Worm (Caenorhabditis elegans) whole organism, L4 larva: Measurements from ENCODE around the gene spi-1.

Experiments
- F26F4.8 ChIP-seq: fragments of 200-800 bp; sonication (Bioruptor generic); conservative IDR thresholded peaks from 2 replicates; pipeline ENCODE4 v1.3.6; 2022; ENCODE audit warnings: missing genetic modification characterization, missing compliant biosample characterization
- T20F7.1 ChIP-seq: fragments of 200-800 bp; sonication (Bioruptor generic); optimal IDR thresholded peaks from 2 replicates; lab custom pipeline; 2018; ENCODE audit warnings: mild to moderate bottlenecking, missing genetic modification characterization, missing compliant biosample characterization
- T26A8.4 ChIP-seq: fragments of 200-800 bp; sonication (Bioruptor generic); IDR thresholded peaks from 2 replicates; pipeline ENCODE4 v1.3.6; 2022; ENCODE audit warnings: missing genetic modification characterization, missing compliant biosample characterization
- Y105C5A.15 ChIP-seq: fragments of 200-800 bp; sonication (Bioruptor generic); IDR thresholded peaks from 2 replicates; pipeline ENCODE4 v1.3.6; 2022; ENCODE audit warnings: missing genetic modification characterization, missing compliant biosample characterization
- Y75B8A.6 ChIP-seq: fragments of 200-800 bp; sonication (Bioruptor generic); IDR thresholded peaks from 2 replicates; pipeline ENCODE4 v1.3.6; 2022; ENCODE audit warnings: missing genetic modification reagents, missing genetic modification characterization, missing compliant biosample characterization
- aha-1 ChIP-seq: fragments of 150-350 bp; peaks from one replicate; lab custom pipeline; 2014; ENCODE audit warnings: missing biosample characterization, missing genetic modification characterization
- arid-1 ChIP-seq: fragments of 200-800 bp; sonication (Bioruptor generic); conservative IDR thresholded peaks from 2 replicates; pipeline ENCODE4 v1.3.6; 2022; ENCODE audit warnings: missing genetic modification reagents, missing genetic modification characterization, missing compliant biosample characterization
- attf-4 ChIP-seq: sonication (generic microtip); optimal IDR thresholded peaks from 3 replicates; lab custom pipeline; 2017; ENCODE audit warnings: missing biosample characterization, missing genetic modification characterization
- ceh-20 ChIP-seq: fragments of 200-800 bp; sonication (Bioruptor generic); IDR thresholded peaks from 2 replicates; pipeline ENCODE4 v1.3.6; 2022; ENCODE audit warnings: missing genetic modification reagents, missing genetic modification characterization, missing compliant biosample characterization
- ceh-62 ChIP-seq: sonication (generic microtip); optimal IDR thresholded peaks from 2 replicates; lab custom pipeline; 2017; ENCODE audit warnings: missing biosample characterization, missing genetic modification characterization
- ces-1 ChIP-seq: fragments of 150-350 bp; sonication (generic microtip); optimal IDR thresholded peaks from 4 replicates; lab custom pipeline; 2014; ENCODE audit warnings: missing biosample characterization, missing genetic modification reagents, missing genetic modification characterization
- cey-2 ChIP-seq: sonication (generic microtip); optimal IDR thresholded peaks from 3 replicates; lab custom pipeline; 2017; ENCODE audit warnings: missing genetic modification characterization, mild to moderate bottlenecking, missing compliant biosample characterization, antibody characterized with exemption, borderline replicate concordance; ENCODE audit not compliant: insufficient read depth
- daf-16 ChIP-seq, 3 experiments: sonication (generic microtip); optimal IDR thresholded peaks; 2 replicates each; lab custom pipeline; 2016 to 2017; ENCODE audit warnings: missing genetic modification characterization in 3 of 3, missing genetic modification reagents in 3 of 3, mild to moderate bottlenecking in 2 of 3, missing compliant biosample characterization in 2 of 3, missing biosample characterization in 1 of 3, moderate library complexity in 1 of 3
- daf-8 ChIP-seq: fragments of 200-800 bp; sonication (Bioruptor generic); IDR thresholded peaks from 2 replicates; pipeline ENCODE4 v1.3.6; 2022; ENCODE audit warnings: missing genetic modification characterization, missing compliant biosample characterization
- dmd-9 ChIP-seq: fragments of 200-800 bp; sonication (Bioruptor generic); IDR thresholded peaks from 2 replicates; pipeline ENCODE4 v1.3.6; 2022; ENCODE audit warnings: missing genetic modification reagents, missing genetic modification characterization, missing compliant biosample characterization
- duxl-1 ChIP-seq: sonication (generic microtip); optimal IDR thresholded peaks from 2 replicates; lab custom pipeline; 2016; ENCODE audit warnings: mild to moderate bottlenecking, missing genetic modification characterization, moderate library complexity, missing compliant biosample characterization; ENCODE audit not compliant: poor library complexity
- fkh-10 ChIP-seq: fragments of 150-350 bp; optimal IDR thresholded peaks from 2 replicates; lab custom pipeline; 2014; ENCODE audit warnings: missing biosample characterization, missing genetic modification reagents, missing genetic modification characterization
- hlh-11 ChIP-seq: fragments of 200-800 bp; sonication (Bioruptor generic); optimal IDR thresholded peaks from 2 replicates; lab custom pipeline; 2018; ENCODE audit warnings: mild to moderate bottlenecking, missing genetic modification characterization, missing compliant biosample characterization
- hlh-30 ChIP-seq: sonication (generic microtip); optimal IDR thresholded peaks from 2 replicates; lab custom pipeline; 2017; ENCODE audit warnings: antibody characterized with exemption, mild to moderate bottlenecking, missing genetic modification characterization, missing compliant biosample characterization; ENCODE audit not compliant: insufficient read depth
- lin-15B ChIP-seq: fragments of 150-350 bp; sonication (generic microtip); optimal IDR thresholded peaks from 3 replicates; lab custom pipeline; 2014; ENCODE audit warnings: missing biosample characterization, missing genetic modification characterization
- lsy-2 ChIP-seq, 2 experiments: fragments of 150-350 bp in 1 of 2; sonication (generic microtip) in 1 of 2; optimal IDR thresholded peaks; 2 replicates each; lab custom pipeline; 2014 to 2017; ENCODE audit warnings: missing biosample characterization in 2 of 2, missing genetic modification characterization in 2 of 2
- madf-9 ChIP-seq: fragments of 200-800 bp; sonication (Bioruptor generic); conservative IDR thresholded peaks from 2 replicates; pipeline ENCODE4 v1.3.6; 2022; ENCODE audit warnings: missing genetic modification reagents, missing genetic modification characterization, missing compliant biosample characterization
- mdl-1 ChIP-seq, 2 experiments: fragments of 150-350 bp in 1 of 2; sonication (generic microtip) in 1 of 2; optimal IDR thresholded peaks; 2 replicates each; lab custom pipeline; 2014 to 2017; ENCODE audit warnings: missing biosample characterization in 2 of 2, missing genetic modification characterization in 2 of 2
- mes-2 ChIP-seq: sonication (generic microtip); optimal IDR thresholded peaks from 2 replicates; lab custom pipeline; 2016; ENCODE audit warnings: missing genotype, mild to moderate bottlenecking, missing genetic modification characterization, missing compliant biosample characterization; ENCODE audit not compliant: poor library complexity, severe bottlenecking
- mxl-2 ChIP-seq: fragments of 200-800 bp; sonication (Bioruptor generic); conservative IDR thresholded peaks from 2 replicates; pipeline ENCODE4 v1.3.6; 2022; ENCODE audit warnings: missing genetic modification reagents, missing genetic modification characterization, missing compliant biosample characterization
- mxl-3 ChIP-seq: fragments of 200-800 bp; sonication (Bioruptor generic); optimal IDR thresholded peaks from 2 replicates; lab custom pipeline; 2018; ENCODE audit warnings: mild to moderate bottlenecking, missing genetic modification characterization, missing compliant biosample characterization
- nhr-102 ChIP-seq: sonication (generic microtip); optimal IDR thresholded peaks from 2 replicates; lab custom pipeline; 2016; ENCODE audit warnings: mild to moderate bottlenecking, missing genetic modification characterization, moderate library complexity, missing compliant biosample characterization
- nhr-237 ChIP-seq: sonication (generic microtip); optimal IDR thresholded peaks from 2 replicates; lab custom pipeline; 2017; ENCODE audit warnings: missing biosample characterization, missing genetic modification characterization
- nhr-28 ChIP-seq: fragments of 150-350 bp; optimal IDR thresholded peaks from 2 replicates; lab custom pipeline; 2014; ENCODE audit warnings: missing biosample characterization, missing genetic modification characterization
- nhr-41 ChIP-seq: fragments of 200-800 bp; sonication (Bioruptor generic); IDR thresholded peaks from 2 replicates; pipeline ENCODE4 v1.3.6; 2022; ENCODE audit warnings: missing genetic modification reagents, missing genetic modification characterization, missing compliant biosample characterization
- nhr-42 ChIP-seq: fragments of 200-800 bp; sonication (Bioruptor generic); IDR thresholded peaks from 2 replicates; pipeline ENCODE4 v1.3.6; 2022; ENCODE audit warnings: missing genetic modification characterization, missing compliant biosample characterization
- nhr-6 ChIP-seq: fragments of 150-350 bp; optimal IDR thresholded peaks from 2 replicates; lab custom pipeline; 2014; ENCODE audit warnings: missing biosample characterization, missing genetic modification characterization
- nhr-77 ChIP-seq: fragments of 150-350 bp; optimal IDR thresholded peaks from 2 replicates; lab custom pipeline; 2014; ENCODE audit warnings: missing biosample characterization, missing genetic modification characterization
- rbr-2 ChIP-seq: sonication (generic microtip); optimal IDR thresholded peaks from 2 replicates; lab custom pipeline; 2016; ENCODE audit warnings: missing genotype, missing genetic modification characterization, missing compliant biosample characterization
- unc-39 ChIP-seq: sonication (generic microtip); optimal IDR thresholded peaks from 2 replicates; lab custom pipeline; 2017; ENCODE audit warnings: missing biosample characterization, missing genetic modification characterization
- unc-62 ChIP-seq, 3 experiments: fragments of 150-350 bp in 1 of 3; sonication (generic microtip); optimal IDR thresholded peaks in 2 of 3; peaks in 1 of 3; 1 replicate in 1 of 3; 2 replicates in 2 of 3; lab custom pipeline; 2014 to 2017; ENCODE audit warnings: missing biosample characterization in 3 of 3, missing genetic modification characterization in 3 of 3, missing genetic modification reagents in 3 of 3, missing genotype in 1 of 3
- zfp-2 ChIP-seq: sonication (generic microtip); optimal IDR thresholded peaks from 2 replicates; lab custom pipeline; 2016; ENCODE audit warnings: mild to moderate bottlenecking, missing genetic modification characterization, missing compliant biosample characterization
- zfp-3 ChIP-seq: fragments of 200-800 bp; sonication (Bioruptor generic); conservative IDR thresholded peaks from 2 replicates; pipeline ENCODE4 v1.3.6; 2022; ENCODE audit warnings: missing genetic modification reagents, missing genetic modification characterization, missing compliant biosample characterization

The spi-1 gene

ce11 chrII:7457210-7457609 is 38.8 kb upstream of the spi-1 start, which contains the start of gene D1022.4 (continued):
- TF ChIP-seq lin-15B (tag; lab: Kevin White, UChicago) (no peak), daf-16 (GFP tag; optimal IDR thresholded peaks at IDR 0.05; lab: Kevin White, UChicago) (no peak), daf-16 (tag; optimal IDR thresholded peaks at IDR 0.05; lab: Kevin White, UChicago) (peak; percentile 67), attf-4 (no peak), ceh-20 (GFP tag; lab: Robert Waterston, UW) (no peak), T26A8.4 (GFP tag; lab: Robert Waterston, UW) (no peak), unc-39 (tag; lab: Kevin White, UChicago) (no peak), nhr-6 (tag; lab: Kevin White, UChicago) (no peak)

- TF ChIP-seq nhr-102 (tag; lab: Kevin White, UChicago) (peak; percentile 54), arid-1 (no peak)
- TF ChIP-seq, all 104 proteins: peak for 1
Measured at ce11 chrII:7458706-7459105, 37.3 kb upstream of the spi-1 start, which contains the start of gene D1022.5. Gene D1022.5 (minus strand): TSS chrII:7458806.

ce11 chrII:7459205-7459604 is 36.8 kb upstream of the spi-1 start, which contains the start of gene D1022.2:
Gene D1022.2 (plus strand): TSS chrII:7459505.
- no peak for TF ChIP-seq dmd-9 (GFP tag; lab: Robert Waterston, UW)
- 0 out of 2 replicates have a peak, but pooled peaks have one; percentile 14 for TF ChIP-seq Y105C5A.15 (GFP tag; lab: Robert Waterston, UW)
- TF ChIP-seq nhr-28 (tag; lab: Kevin White, UChicago), result no peak

- no peak for TF ChIP-seq duxl-1 (tag; lab: Kevin White, UChicago)
- TF ChIP-seq, all 104 proteins: peak for 0
Measured at ce11 chrII:7465519-7465918, 30.5 kb upstream of the spi-1 start, which contains the start of gene sro-1. Gene sro-1 (minus strand): TSS chrII:7465619.

ce11 chrII:7469318-7469717 is 26.7 kb upstream of the spi-1 start:
- TF ChIP-seq mes-2 (no peak), ceh-62 (no peak), ces-1 (peak; percentile 40), nhr-77 (no peak), fkh-10 (peak; percentile 64)

ce11 chrII:7478487-7479234 is 17.4 kb upstream of the spi-1 start, which contains the start of the genes aka-1 and ubc-6:
Gene aka-1 (minus strand): TSS chrII:7478537.
Gene ubc-6 (plus strand): TSS chrII:7479187.
- TF ChIP-seq daf-8 (no peak), zfp-2 (peak; percentile 60), Y75B8A.6 (peak; percentile 72), hlh-11 (tag; lab: Kevin White, UChicago) (peak; percentile 98), dmd-9 (GFP tag; lab: Robert Waterston, UW) (peak; percentile 89), nhr-102 (tag; lab: Kevin White, UChicago) (peak; percentile 89), mxl-2 (GFP tag; lab: Robert Waterston, UW) (peak; percentile 70; the same call in 1 of the 2 replicates), T20F7.1 (GFP tag; lab: Kevin White, UChicago) (peak; percentile 89), mdl-1 (tag; optimal IDR thresholded peaks at IDR 0.05; lab: Kevin White, UChicago) (peak; percentile 27 to 61), T26A8.4 (GFP tag; lab: Robert Waterston, UW) (peak; percentile 95), aha-1 (tag; lab: Kevin White, UChicago) (peak; percentile 44), mxl-3 (GFP tag; lab: Kevin White, UChicago) (peak; percentile 83), lsy-2 (tag; optimal IDR thresholded peaks at IDR 0.05; lab: Kevin White, UChicago) (peak; percentile 72 to 86), nhr-237 (tag; lab: Kevin White, UChicago) (no peak), cey-2 (no peak), unc-62 (GFP tag; optimal IDR thresholded peaks at IDR 0.05 in 1 of 2; lab: Kevin White, UChicago) (peak in 1 of 2 experiments; percentile 90), unc-62 (tag; optimal IDR thresholded peaks at IDR 0.05; lab: Kevin White, UChicago) (no peak), madf-9 (GFP tag; lab: Robert Waterston, UW) (peak; percentile 91), rbr-2 (peak; percentile 93), hlh-30 (peak; percentile 92), nhr-77 (peak; percentile 61), nhr-41 (peak; percentile 61; the same call in 1 of the 2 replicates), zfp-3 (peak; percentile 81), F26F4.8 (GFP tag; lab: Robert Waterston, UW) (no peak), nhr-42 (GFP tag; lab: Robert Waterston, UW) (peak; percentile 94)
